Worm (Caenorhabditis elegans): ENCODE data around the gene F19B2.5.

The F19B2.5 gene

DNA sequence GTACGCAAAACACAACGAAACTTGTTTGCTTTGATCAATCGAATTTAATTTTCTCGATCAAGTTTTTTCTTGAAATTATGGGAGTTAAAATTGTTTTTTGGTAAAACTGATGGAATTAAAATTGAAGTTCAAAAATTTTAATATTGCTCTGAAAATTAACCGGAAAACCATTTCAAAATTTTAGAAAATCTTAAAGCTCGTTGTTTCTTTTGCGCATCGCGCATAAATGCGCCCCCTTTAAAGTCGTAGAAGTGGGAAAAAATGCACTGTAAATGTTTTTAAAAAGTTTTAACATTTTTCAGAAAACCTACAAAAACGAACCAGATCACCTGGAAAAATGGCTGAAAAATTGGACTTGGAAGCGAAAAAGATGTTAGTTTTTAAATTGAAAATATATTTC, 39.1 kb upstream of the F19B2.5 start, which contains the start of gene fbxa-113:
Gene fbxa-113 (plus strand): TSS at position 301 of the 400 bp plus-strand sequence.
- TF ChIP-seq gei-17 (GFP tag; optimal IDR thresholded peaks at IDR 0.05) (no peak), lsl-1 (GFP tag; optimal IDR thresholded peaks at IDR 0.05) (no peak), attf-3 (GFP tag; conservative IDR thresholded peaks at IDR 0.05) (no peak), tbp1 (GFP tag; optimal IDR thresholded peaks at IDR 0.05) (no peak), let-526 (GFP tag; IDR thresholded peaks at IDR 0.05) (no peak), him-1 (tag; optimal IDR thresholded peaks at IDR 0.05) (peak; percentile 39), ztf-3 (GFP tag; optimal IDR thresholded peaks at IDR 0.05) (no peak)

DNA sequence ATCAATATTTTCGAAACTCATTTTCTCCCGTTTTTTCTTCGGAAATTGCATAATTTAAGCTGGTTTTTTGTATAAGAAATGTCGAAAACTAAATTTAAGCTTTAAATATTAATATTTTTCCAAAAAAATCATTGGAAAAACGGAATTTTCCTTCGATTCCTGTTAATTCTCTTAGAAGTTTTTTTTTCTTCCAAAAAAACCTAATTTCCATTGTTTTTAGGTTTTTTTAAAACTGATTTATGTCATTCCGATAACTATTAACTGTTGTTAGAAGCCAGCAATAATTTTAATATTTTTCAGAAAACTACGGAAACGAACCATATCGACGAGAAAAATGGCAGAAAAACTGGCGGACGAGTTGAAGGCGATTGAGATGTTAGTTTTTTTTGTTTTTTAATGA, 37.4 kb upstream of the F19B2.5 start, which contains the start of gene fbxa-114:
Gene fbxa-114 (plus strand): TSS at position 301 of the 400 bp plus-strand sequence.
- no peak for TF ChIP-seq lin-35 (GFP tag; optimal IDR thresholded peaks at IDR 0.05)
- TF ChIP-seq madf-8 (GFP tag; conservative IDR thresholded peaks at IDR 0.05), result no peak
- no peak for TF ChIP-seq ztf-6 (GFP tag; IDR thresholded peaks at IDR 0.05)
- TF ChIP-seq tbp1 (GFP tag; optimal IDR thresholded peaks at IDR 0.05), result no peak
- TF ChIP-seq hlh-12 (tag; optimal IDR thresholded peaks at IDR 0.05), result no peak
- TF ChIP-seq Y79H2A.3 (GFP tag; conservative IDR thresholded peaks at IDR 0.05), result no peak
- TF ChIP-seq mcd-1 (GFP tag; IDR thresholded peaks at IDR 0.05), result no peak
- no peak for TF ChIP-seq F10E7.11 (tag; optimal IDR thresholded peaks at IDR 0.05)

DNA sequence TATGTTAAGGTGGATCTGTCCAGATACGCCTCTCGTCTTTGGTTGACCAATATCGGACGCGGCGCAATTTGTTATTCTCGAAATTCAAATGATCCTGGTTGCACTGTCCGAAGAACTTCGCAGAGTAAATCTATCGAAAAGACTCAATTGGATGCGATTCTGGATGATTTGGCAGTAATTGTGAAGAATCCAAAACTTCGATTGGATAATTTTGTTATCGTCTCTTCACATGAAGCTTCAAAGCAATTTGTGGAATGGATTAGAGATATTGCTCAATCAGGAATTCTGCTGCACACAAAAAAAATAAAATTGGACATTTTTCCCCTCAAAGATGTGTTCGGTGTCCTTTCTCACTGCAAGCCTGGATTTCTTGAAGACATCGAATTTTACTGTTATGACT, 35.7 kb upstream of the F19B2.5 start:
- TF ChIP-seq tbx-9 (tag; optimal IDR thresholded peaks at IDR 0.05; ENCODE audit: borderline replicate concordance), result no peak
- TF ChIP-seq mcd-1 (GFP tag; IDR thresholded peaks at IDR 0.05), result no peak
- no peak for TF ChIP-seq die-1 (tag; optimal IDR thresholded peaks at IDR 0.05)
- no peak for TF ChIP-seq atf-7 (tag; optimal IDR thresholded peaks at IDR 0.05)
- no peak for TF ChIP-seq egl-18 (GFP tag; IDR thresholded peaks at IDR 0.05)
- no peak for TF ChIP-seq nhr-90 (tag; optimal IDR thresholded peaks at IDR 0.05)
- TF ChIP-seq egl-44 (GFP tag; IDR thresholded peaks at IDR 0.05), result no peak
- no peak for TF ChIP-seq sea-2 (GFP tag; IDR thresholded peaks at IDR 0.05)
- no peak for TF ChIP-seq ZK185.1 (tag; optimal IDR thresholded peaks at IDR 0.05; ENCODE audit: poor library complexity, severe bottlenecking)
- no peak for TF ChIP-seq ztf-28 (GFP tag; IDR thresholded peaks at IDR 0.05)
- no peak for TF ChIP-seq egrh-3 (GFP tag; IDR thresholded peaks at IDR 0.05)
- no peak for TF ChIP-seq ekl-4 (GFP tag; IDR thresholded peaks at IDR 0.05)

DNA sequence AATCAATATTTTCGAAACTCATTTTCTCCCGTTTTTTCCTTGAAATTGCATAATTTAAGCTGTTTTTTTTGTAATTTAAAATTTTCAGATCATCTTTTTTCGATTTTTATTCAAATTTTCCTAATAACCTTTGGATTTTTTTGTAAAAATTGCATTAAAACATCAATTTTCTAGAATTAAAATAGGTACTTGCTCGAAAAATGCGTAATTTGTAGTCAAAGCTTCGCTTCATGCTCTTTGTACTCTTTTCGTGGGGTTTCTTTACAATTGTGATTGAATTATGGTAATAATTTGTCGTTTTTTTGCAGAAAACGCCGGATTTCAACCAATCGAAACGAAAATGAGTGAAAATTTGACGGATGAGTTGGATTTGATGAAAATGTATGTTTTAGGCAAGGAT, 35.0 kb upstream of the F19B2.5 start, which contains the start of gene fog-2:
Gene fog-2 (plus strand): TSS at position 301 of the 400 bp plus-strand sequence.
- TF ChIP-seq attf-6 (GFP tag; IDR thresholded peaks at IDR 0.05) (no peak), somi-1 (GFP tag; optimal IDR thresholded peaks at IDR 0.05) (no peak), B0035.1 (tag; optimal IDR thresholded peaks at IDR 0.05) (no peak), let-526 (GFP tag; IDR thresholded peaks at IDR 0.05) (no peak), ekl-4 (GFP tag; IDR thresholded peaks at IDR 0.05) (no peak), F37B4.10 (GFP tag; IDR thresholded peaks at IDR 0.05) (no peak), snpc-3.4 (tag; optimal IDR thresholded peaks at IDR 0.05) (no peak), him-1 (tag; optimal IDR thresholded peaks at IDR 0.05) (no peak), pbrm-1 (GFP tag; IDR thresholded peaks at IDR 0.05) (no peak), dpff-1 (tag; optimal IDR thresholded peaks at IDR 0.05) (no peak), F22D6.2 (tag; optimal IDR thresholded peaks at IDR 0.05) (no peak), C17E4.6 (GFP tag; IDR thresholded peaks at IDR 0.05) (no peak), ceh-91 (GFP tag; IDR thresholded peaks at IDR 0.05) (no peak), B0019.2 (GFP tag; conservative IDR thresholded peaks at IDR 0.05) (no peak), nfyb-1 (GFP tag; IDR thresholded peaks at IDR 0.05) (no peak), C06A6.2 (GFP tag; conservative IDR thresholded peaks at IDR 0.05) (no peak), snpc-4 (GFP tag; optimal IDR thresholded peaks at IDR 0.05) (no peak), snpc-4 (tag; optimal IDR thresholded peaks at IDR 0.05) (no peak), tbx-9 (tag; optimal IDR thresholded peaks at IDR 0.05; ENCODE audit: borderline replicate concordance) (no peak), lin-35 (GFP tag; optimal IDR thresholded peaks at IDR 0.05) (no peak)
